Worm (Caenorhabditis elegans) whole organism, L2 larva: ENCODE data around the gene lin-42.
A peak's percentile ranks its signal among the peaks of the same experiment; 100 is the strongest.

Source experiments
- F13H6.1 ChIP-seq: sonication (generic microtip); optimal IDR thresholded peaks from 2 replicates; lab custom pipeline; 2016; ENCODE audit warnings: missing genetic modification characterization, missing compliant biosample characterization
- R02D3.7 ChIP-seq: fragments of 150-350 bp; optimal IDR thresholded peaks from 2 replicates; lab custom pipeline; 2014; ENCODE audit warnings: missing biosample characterization, missing genetic modification characterization
- Y55F3AM.14 ChIP-seq: fragments of 200-800 bp; sonication (Bioruptor generic); optimal IDR thresholded peaks from 2 replicates; lab custom pipeline; 2018; ENCODE audit warnings: mild to moderate bottlenecking, missing genetic modification characterization, missing compliant biosample characterization
- ZK546.5 ChIP-seq: sonication (generic microtip); optimal IDR thresholded peaks from 2 replicates; lab custom pipeline; 2017; ENCODE audit warnings: missing biosample characterization, missing genetic modification characterization
- aly-2 ChIP-seq: fragments of 150-350 bp; optimal IDR thresholded peaks from 2 replicates; lab custom pipeline; 2014; ENCODE audit warnings: missing biosample characterization, missing genetic modification characterization
- blmp-1 ChIP-seq: sonication (generic microtip); optimal IDR thresholded peaks from 2 replicates; lab custom pipeline; 2017; ENCODE audit warnings: missing genetic modification characterization, mild to moderate bottlenecking, missing compliant biosample characterization, antibody characterized with exemption, moderate library complexity; ENCODE audit not compliant: insufficient read depth
- ceh-82 ChIP-seq: fragments of 150-350 bp; optimal IDR thresholded peaks from 2 replicates; lab custom pipeline; 2014; ENCODE audit warnings: missing biosample characterization, missing genetic modification characterization
- crh-2 ChIP-seq: sonication (generic microtip); optimal IDR thresholded peaks from 2 replicates; lab custom pipeline; 2017; ENCODE audit warnings: missing biosample characterization, missing genetic modification characterization
- dmd-4 ChIP-seq: sonication (generic microtip); optimal IDR thresholded peaks from 2 replicates; lab custom pipeline; 2017; ENCODE audit warnings: missing biosample characterization, missing genetic modification characterization
- egl-27 ChIP-seq: sonication (generic microtip); optimal IDR thresholded peaks from 3 replicates; lab custom pipeline; 2017; ENCODE audit warnings: missing biosample characterization, missing genetic modification reagents, missing genetic modification characterization
- elt-1 ChIP-seq: fragments of 150-350 bp; optimal IDR thresholded peaks from 2 replicates; lab custom pipeline; 2014; ENCODE audit warnings: missing biosample characterization, missing genetic modification characterization
- fos-1 ChIP-seq: fragments of 150-350 bp; optimal IDR thresholded peaks from 2 replicates; lab custom pipeline; 2014; ENCODE audit warnings: missing biosample characterization, missing genetic modification characterization
- gmeb-1 ChIP-seq: fragments of 150-350 bp; optimal IDR thresholded peaks from 2 replicates; lab custom pipeline; 2014; ENCODE audit warnings: missing biosample characterization, missing genetic modification characterization
- lin-11 ChIP-seq: fragments of 150-350 bp; sonication (generic microtip); optimal IDR thresholded peaks from 2 replicates; lab custom pipeline; 2014; ENCODE audit warnings: missing biosample characterization, missing genetic modification characterization, inconsistent platforms, mixed read lengths
- lin-13 ChIP-seq: fragments of 150-350 bp; optimal IDR thresholded peaks from 2 replicates; lab custom pipeline; 2014; ENCODE audit warnings: missing biosample characterization, missing genetic modification reagents, missing genetic modification characterization
- lin-39 ChIP-seq: fragments of 150-350 bp; optimal IDR thresholded peaks from 2 replicates; lab custom pipeline; 2014; ENCODE audit warnings: missing biosample characterization, missing genetic modification reagents, missing genetic modification characterization
- mab-5 ChIP-seq: fragments of 150-350 bp; optimal IDR thresholded peaks from 2 replicates; lab custom pipeline; 2014; ENCODE audit warnings: missing biosample characterization, missing genetic modification characterization
- mbf-1 ChIP-seq: sonication (generic microtip); optimal IDR thresholded peaks from 2 replicates; lab custom pipeline; 2017; ENCODE audit warnings: missing biosample characterization, missing genetic modification characterization
- nhr-10 ChIP-seq: sonication (generic microtip); optimal IDR thresholded peaks from 2 replicates; lab custom pipeline; 2017; ENCODE audit warnings: missing biosample characterization, missing genetic modification characterization
- nhr-11 ChIP-seq: fragments of 150-350 bp; optimal IDR thresholded peaks from 2 replicates; lab custom pipeline; 2014; ENCODE audit warnings: missing biosample characterization, missing genetic modification characterization
- nhr-12 ChIP-seq: fragments of 150-350 bp; optimal IDR thresholded peaks from 2 replicates; lab custom pipeline; 2014; ENCODE audit warnings: missing biosample characterization, missing genetic modification characterization
- nhr-129 ChIP-seq: fragments of 150-350 bp; optimal IDR thresholded peaks from 2 replicates; lab custom pipeline; 2014; ENCODE audit warnings: missing biosample characterization, missing genetic modification characterization
- nhr-21 ChIP-seq: fragments of 150-350 bp; optimal IDR thresholded peaks from 2 replicates; lab custom pipeline; 2014; ENCODE audit warnings: missing biosample characterization, missing genetic modification characterization
- nhr-23 ChIP-seq: fragments of 150-350 bp; optimal IDR thresholded peaks from 2 replicates; lab custom pipeline; 2014; ENCODE audit warnings: missing biosample characterization, missing genetic modification reagents, missing genetic modification characterization
- nhr-237 ChIP-seq: fragments of 150-350 bp; optimal IDR thresholded peaks from 2 replicates; lab custom pipeline; 2014; ENCODE audit warnings: missing biosample characterization, missing genetic modification characterization
- nhr-77 ChIP-seq: fragments of 150-350 bp; optimal IDR thresholded peaks from 2 replicates; lab custom pipeline; 2014; ENCODE audit warnings: missing biosample characterization, missing genetic modification characterization
- peb-1 ChIP-seq: fragments of 150-350 bp; optimal IDR thresholded peaks from 2 replicates; lab custom pipeline; 2014; ENCODE audit warnings: missing biosample characterization, missing genetic modification characterization
- sem-4 ChIP-seq: fragments of 150-350 bp; optimal IDR thresholded peaks from 2 replicates; lab custom pipeline; 2014; ENCODE audit warnings: missing biosample characterization, missing genetic modification reagents, missing genetic modification characterization
- skn-1 ChIP-seq: sonication (generic microtip); optimal IDR thresholded peaks from 2 replicates; lab custom pipeline; 2017; ENCODE audit warnings: missing biosample characterization, missing genetic modification characterization
- sma-3 ChIP-seq: sonication (generic microtip); optimal IDR thresholded peaks from 2 replicates; lab custom pipeline; 2016; ENCODE audit warnings: missing genetic modification reagents, missing genetic modification characterization, missing compliant biosample characterization
- sma-9 ChIP-seq, 2 experiments: fragments of 150-350 bp in 1 of 2; sonication (generic microtip) in 1 of 2; optimal IDR thresholded peaks; 2 replicates each; lab custom pipeline; 2014 to 2016; ENCODE audit warnings: missing genetic modification characterization in 2 of 2, mild to moderate bottlenecking in 1 of 2, missing biosample characterization in 1 of 2, missing compliant biosample characterization in 1 of 2, missing genetic modification reagents in 1 of 2, moderate library complexity in 1 of 2
- unc-55 ChIP-seq: fragments of 150-350 bp; sonication (generic microtip); optimal IDR thresholded peaks from 3 replicates; lab custom pipeline; 2014; ENCODE audit warnings: missing biosample characterization, missing genetic modification reagents, missing genetic modification characterization
- ztf-1 ChIP-seq: fragments of 200-800 bp; sonication (Bioruptor generic); conservative IDR thresholded peaks from 2 replicates; pipeline ENCODE4 v1.3.6; 2022; ENCODE audit warnings: missing genetic modification characterization, missing compliant biosample characterization
- ztf-11 ChIP-seq: sonication (generic microtip); optimal IDR thresholded peaks from 2 replicates; lab custom pipeline; 2017; ENCODE audit warnings: missing biosample characterization, missing genetic modification characterization

lin-42 gene

ce11 chrII:1196129-1196528 is 56.0 kb downstream of the lin-42 start:
- no peak for TF ChIP-seq mbf-1 (tag; lab: Kevin White, UChicago)
- no peak for TF ChIP-seq sem-4
- no peak for TF ChIP-seq F13H6.1 (tag; lab: Kevin White, UChicago)
- no peak for TF ChIP-seq dmd-4
- TF ChIP-seq unc-55 = no peak
- no peak for TF ChIP-seq nhr-129 (tag; lab: Kevin White, UChicago)
- no peak for TF ChIP-seq blmp-1 (tag; lab: Kevin White, UChicago)
- TF ChIP-seq nhr-237 (tag; lab: Kevin White, UChicago) = no peak
- TF ChIP-seq aly-2 (tag; lab: Kevin White, UChicago) = no peak
- no peak for TF ChIP-seq R02D3.7 (tag; lab: Kevin White, UChicago)
- TF ChIP-seq nhr-77 = no peak
- TF ChIP-seq peb-1 (tag; lab: Kevin White, UChicago) = no peak
- no peak for TF ChIP-seq fos-1 (tag; lab: Kevin White, UChicago)
- no peak for TF ChIP-seq nhr-11
- no peak for TF ChIP-seq lin-11 (tag; lab: Kevin White, UChicago)
- no peak for TF ChIP-seq Y55F3AM.14 (GFP tag; lab: Kevin White, UChicago)
- no peak for TF ChIP-seq gmeb-1 (tag; lab: Kevin White, UChicago)
- TF ChIP-seq ztf-11 (tag; lab: Kevin White, UChicago) = no peak
- no peak for TF ChIP-seq nhr-23

- TF ChIP-seq fos-1 (tag; lab: Kevin White, UChicago) (no peak), mab-5 (no peak), gmeb-1 (tag; lab: Kevin White, UChicago) (no peak), lin-13 (GFP tag; lab: Kevin White, UChicago) (no peak), crh-2 (tag; lab: Kevin White, UChicago) (no peak), ceh-82 (tag; lab: Kevin White, UChicago) (no peak), sma-9 (GFP tag; optimal IDR thresholded peaks at IDR 0.05; lab: Kevin White, UChicago) (no peak), sma-9 (tag; optimal IDR thresholded peaks at IDR 0.05; lab: Kevin White, UChicago) (no peak), elt-1 (tag; lab: Kevin White, UChicago) (no peak), lin-39 (no peak), skn-1 (tag; lab: Kevin White, UChicago) (no peak), nhr-10 (tag; lab: Kevin White, UChicago) (no peak), dmd-4 (no peak), sem-4 (no peak), egl-27 (tag; lab: Kevin White, UChicago) (no peak), nhr-129 (tag; lab: Kevin White, UChicago) (no peak), ztf-1 (GFP tag; lab: Robert Waterston, UW) (no peak), unc-55 (no peak)
Observed at ce11 chrII:1191853-1192252, 60.3 kb downstream of the lin-42 start.

ce11 chrII:1189652-1190051 is 62.5 kb downstream of the lin-42 start:
- TF ChIP-seq fos-1 (tag; lab: Kevin White, UChicago) (peak; percentile 29), nhr-21 (tag; lab: Kevin White, UChicago) (no peak), blmp-1 (tag; lab: Kevin White, UChicago) (peak; percentile 63)
- TF ChIP-seq, all 48 proteins: peak for 2

ce11 chrII:1188137-1188536 is 64.0 kb downstream of the lin-42 start:
- no peak for TF ChIP-seq nhr-11
- peak; percentile 13 for TF ChIP-seq fos-1 (tag; lab: Kevin White, UChicago)
- TF ChIP-seq gmeb-1 (tag; lab: Kevin White, UChicago) = peak; percentile 37
- TF ChIP-seq unc-55 = peak; percentile 14
- no peak for TF ChIP-seq ZK546.5 (tag; lab: Kevin White, UChicago)
- TF ChIP-seq nhr-12 = no peak
- no peak for TF ChIP-seq lin-13 (GFP tag; lab: Kevin White, UChicago)
- TF ChIP-seq sma-3 (GFP tag; lab: Kevin White, UChicago) = peak; percentile 42
- no peak for TF ChIP-seq sem-4
- peak; percentile 16 for TF ChIP-seq F13H6.1 (tag; lab: Kevin White, UChicago)
- TF ChIP-seq elt-1 (tag; lab: Kevin White, UChicago) = peak; percentile 65
- no peak for TF ChIP-seq crh-2 (tag; lab: Kevin White, UChicago)
- TF ChIP-seq, all 48 proteins: peak for 6
